Fruit fly (Drosophila melanogaster) whole organism, pupa: ENCODE data around the gene CG15473.

Source experiments
- CG12605 ChIP-seq: fragments of 200-800 bp; sonication (Bioruptor generic); IDR thresholded peaks from 2 replicates; pipeline ENCODE4 v1.3.6; 2022; ENCODE audit warnings: missing biosample characterization, missing genetic modification characterization
- CG13204 ChIP-seq: fragments of 200-800 bp; sonication (Bioruptor generic); optimal IDR thresholded peaks from 2 replicates; lab custom pipeline; 2018; ENCODE audit warnings: missing biosample characterization, mild to moderate bottlenecking, missing genetic modification characterization, moderate library complexity
- CG17806 ChIP-seq: fragments of 200-800 bp; sonication (Bioruptor generic); optimal IDR thresholded peaks from 2 replicates; lab custom pipeline; 2018; ENCODE audit warnings: missing biosample characterization, mild to moderate bottlenecking, missing genetic modification characterization, moderate library complexity
- CG34367 ChIP-seq: fragments of 200-800 bp; sonication (Bioruptor generic); optimal IDR thresholded peaks from 2 replicates; lab custom pipeline; 2018; ENCODE audit warnings: missing biosample characterization, mild to moderate bottlenecking, missing genetic modification characterization
- CG4496 ChIP-seq: fragments of 200-800 bp; sonication (Bioruptor generic); IDR thresholded peaks from 3 replicates; pipeline ENCODE4 v1.3.6; 2022; ENCODE audit warnings: missing biosample characterization, missing genetic modification characterization
- CG9948 ChIP-seq: fragments of 200-800 bp; sonication (Bioruptor generic); optimal IDR thresholded peaks from 2 replicates; lab custom pipeline; 2018; ENCODE audit warnings: missing biosample characterization, mild to moderate bottlenecking, missing genetic modification characterization, moderate library complexity
- Snoo ChIP-seq: fragments of 200-800 bp; sonication (Bioruptor generic); optimal IDR thresholded peaks from 3 replicates; lab custom pipeline; 2017; ENCODE audit warnings: missing biosample characterization, mild to moderate bottlenecking, missing genetic modification characterization, inconsistent platforms
- gl ChIP-seq: fragments of 200-800 bp; sonication (Bioruptor generic); optimal IDR thresholded peaks from 2 replicates; lab custom pipeline; 2018; ENCODE audit warnings: missing biosample characterization, mild to moderate bottlenecking, missing genetic modification characterization

- no peak for TF ChIP-seq CG34367 (tag; lab: Kevin White, UChicago)
- TF ChIP-seq CG17806 (tag; lab: Kevin White, UChicago) = no peak
- no peak for TF ChIP-seq CG9948 (tag; lab: Kevin White, UChicago)
- no peak for TF ChIP-seq CG4496
- TF ChIP-seq Snoo (tag; lab: Kevin White, UChicago) = no peak
- TF ChIP-seq CG13204 = no peak
- TF ChIP-seq gl (tag; lab: Kevin White, UChicago) = no peak
- TF ChIP-seq CG12605 = no peak
Observed at dm6 chrX:4669438-4669837, 15.1 kb upstream of the CG15473 start.
